Fruit fly (Drosophila melanogaster) ovary, adult (tissue): ENCODE measurements around the gene Pfdn1.
A peak's percentile ranks its signal among the peaks of the same experiment; 100 is the strongest.

Experiments used
- CG17801 ChIP-seq: fragments of 200-800 bp; optimal IDR thresholded peaks from 2 replicates; lab custom pipeline; 2019; ENCODE audit warnings: missing biosample characterization, mild to moderate bottlenecking, missing genetic modification characterization, moderate library complexity; ENCODE audit not compliant: partially characterized antibody

The Pfdn1 gene

dm6 chr2L:6098479-6099269, 29.8 kb downstream of the Pfdn1 start, which contains the start of gene CG9175:
TSS of gene CG9175 (minus strand) at chr2L:6098966.
- peak; percentile 30 for TF ChIP-seq CG17801 (GFP tag; lab: Kevin White, UChicago)

dm6 chr2L:6099270-6099644, 30.4 kb downstream of the Pfdn1 start:
- no peak for TF ChIP-seq CG17801 (GFP tag; lab: Kevin White, UChicago)

- peak; percentile 59 for TF ChIP-seq CG17801 (GFP tag; lab: Kevin White, UChicago)
Measured at dm6 chr2L:6100202-6100689, 31.4 kb downstream of the Pfdn1 start, which contains the start of gene stai. TSS of gene stai (plus strand) at chr2L:6100377.

dm6 chr2L:6109313-6109847, 40.5 kb downstream of the Pfdn1 start:
- TF ChIP-seq CG17801 (GFP tag; lab: Kevin White, UChicago), result no peak

dm6 chr2L:6110781-6111180, 41.9 kb downstream of the Pfdn1 start:
- no peak for TF ChIP-seq CG17801 (GFP tag; lab: Kevin White, UChicago)

- no peak for TF ChIP-seq CG17801 (GFP tag; lab: Kevin White, UChicago)
Measured at dm6 chr2L:6118212-6118611, 49.3 kb downstream of the Pfdn1 start, which contains the start of gene CG31642. TSS of gene CG31642 (plus strand) at chr2L:6118512.
